Worm (Caenorhabditis elegans) whole organism, early embryonic: ENCODE measurements around the gene dpy-19.

Experiments
- B0310.2 ChIP-seq: sonication (generic microtip); optimal IDR thresholded peaks from 2 replicates; lab custom pipeline; 2016; ENCODE audit warnings: mild to moderate bottlenecking, missing genetic modification characterization, missing compliant biosample characterization
- F13C5.2 ChIP-seq: sonication (generic microtip); optimal IDR thresholded peaks from 2 replicates; lab custom pipeline; 2017; ENCODE audit warnings: mild to moderate bottlenecking, missing genetic modification characterization, inconsistent platforms, missing compliant biosample characterization
- aly-1 ChIP-seq: sonication (generic microtip); optimal IDR thresholded peaks from 2 replicates; lab custom pipeline; 2016; ENCODE audit warnings: missing genetic modification characterization, missing compliant biosample characterization
- ama-1 ChIP-seq: fragments of 150-350 bp; optimal IDR thresholded peaks from 2 replicates; lab custom pipeline; 2014
- ets-7 ChIP-seq: sonication (generic microtip); optimal IDR thresholded peaks from 2 replicates; lab custom pipeline; 2016; ENCODE audit warnings: missing genotype, missing genetic modification characterization, missing compliant biosample characterization
- hmbx-1 ChIP-seq: sonication (generic microtip); optimal IDR thresholded peaks from 2 replicates; lab custom pipeline; 2016; ENCODE audit warnings: mild to moderate bottlenecking, missing genetic modification characterization, missing compliant biosample characterization
- hmg-4 ChIP-seq: fragments of 200-800 bp; sonication (Bioruptor generic); optimal IDR thresholded peaks from 2 replicates; lab custom pipeline; 2018; ENCODE audit warnings: mild to moderate bottlenecking, missing genetic modification characterization, missing compliant biosample characterization
- pes-1 ChIP-seq: fragments of 200-800 bp; sonication (Bioruptor generic); IDR thresholded peaks from 2 replicates; pipeline ENCODE4 v1.3.6; 2022; ENCODE audit warnings: missing genetic modification reagents, missing genetic modification characterization, missing compliant biosample characterization
- sea-1 ChIP-seq: fragments of 200-800 bp; sonication (Bioruptor generic); conservative IDR thresholded peaks from 2 replicates; pipeline ENCODE4 v1.3.6; 2022; ENCODE audit warnings: missing genetic modification characterization, missing compliant biosample characterization

DNA sequence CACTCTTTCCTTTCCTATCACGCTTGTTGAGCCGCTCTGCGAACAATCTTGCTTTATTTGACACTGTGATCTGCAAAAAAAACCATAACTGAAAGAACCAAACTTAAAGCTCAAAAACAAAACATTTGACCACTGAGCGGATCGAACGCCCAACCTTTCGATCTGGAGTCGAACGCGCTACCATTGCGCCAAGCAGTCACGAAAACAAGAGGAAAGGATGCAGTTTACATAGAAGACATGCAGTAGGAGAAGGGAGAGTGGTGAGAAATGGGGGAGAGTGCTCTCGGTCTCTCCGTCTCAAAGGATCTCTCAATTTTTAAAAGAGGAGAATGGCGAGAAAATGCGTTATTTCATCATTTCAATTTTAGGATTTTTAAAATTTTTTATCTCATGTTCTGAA lies 11.1 kb upstream of the dpy-19 start:
- peak; percentile 97 for TF ChIP-seq sea-1
- peak; percentile 96 for TF ChIP-seq B0310.2
- peak; percentile 79 for TF ChIP-seq ama-1 (lab: Kevin White, UChicago)
- peak; percentile 94 for TF ChIP-seq F13C5.2 (tag; lab: Kevin White, UChicago)
- TF ChIP-seq aly-1, result peak; percentile 97
- TF ChIP-seq pes-1 (GFP tag; lab: Robert Waterston, UW), result peak; percentile 98
- TF ChIP-seq ets-7 (tag; lab: Kevin White, UChicago), result peak; percentile 94
- TF ChIP-seq hmg-4 (GFP tag; lab: Kevin White, UChicago), result peak; percentile 98
- peak; percentile 82 for TF ChIP-seq hmbx-1 (tag; lab: Kevin White, UChicago)
